Fruit fly (Drosophila melanogaster) whole organism, embryonic: ENCODE measurements around the gene Tlk.
A peak's percentile ranks its signal among the peaks of the same experiment; 100 is the strongest.

Source experiments
- ATbp ChIP-seq: fragments of 200-800 bp; sonication (Bioruptor generic); optimal IDR thresholded peaks from 2 replicates; lab custom pipeline; 2017; ENCODE audit warnings: missing biosample characterization, mild to moderate bottlenecking, missing genetic modification characterization, missing genetic modification reagents
- Ada2b ChIP-seq: fragments of 200-800 bp; sonication (Bioruptor generic); IDR thresholded peaks from 2 replicates; pipeline ENCODE4 v1.3.6; 2022; ENCODE audit warnings: missing biosample characterization, missing genetic modification characterization
- BEAF-32 ChIP-seq: fragments of 200-800 bp; sonication (Bioruptor generic); optimal IDR thresholded peaks from 3 replicates; lab custom pipeline; 2017; ENCODE audit warnings: missing biosample characterization, missing genetic modification characterization, mild to moderate bottlenecking, moderate library complexity, missing genetic modification reagents
- CG10147 ChIP-seq: fragments of 200-800 bp; sonication (Bioruptor generic); optimal IDR thresholded peaks from 2 replicates; lab custom pipeline; 2019; ENCODE audit warnings: missing biosample characterization, mild to moderate bottlenecking, missing genetic modification characterization, moderate library complexity
- CG10274 ChIP-seq: fragments of 200-800 bp; sonication (Bioruptor generic); optimal IDR thresholded peaks from 3 replicates; lab custom pipeline; 2017; ENCODE audit warnings: missing biosample characterization, mild to moderate bottlenecking, missing genetic modification characterization
- CG10366 ChIP-seq: fragments of 200-800 bp; sonication (Bioruptor generic); IDR thresholded peaks from 2 replicates; pipeline ENCODE4 v1.3.6; 2022; ENCODE audit warnings: missing biosample characterization, missing genetic modification characterization
- CG10543 ChIP-seq: fragments of 200-800 bp; sonication (Bioruptor generic); optimal IDR thresholded peaks from 3 replicates; lab custom pipeline; 2017; ENCODE audit warnings: missing biosample characterization, mild to moderate bottlenecking, missing genetic modification characterization, moderate library complexity
- CG10959 ChIP-seq: fragments of 200-800 bp; sonication (Bioruptor generic); IDR thresholded peaks from 2 replicates; pipeline ENCODE4 v1.3.6; 2022; ENCODE audit warnings: missing biosample characterization, missing genetic modification characterization
- CG13894 ChIP-seq: fragments of 200-800 bp; sonication (Bioruptor generic); optimal IDR thresholded peaks from 3 replicates; lab custom pipeline; 2018; ENCODE audit warnings: missing biosample characterization, mild to moderate bottlenecking, missing genetic modification characterization, moderate library complexity
- CG15601 ChIP-seq: fragments of 200-800 bp; sonication (Bioruptor generic); optimal IDR thresholded peaks from 3 replicates; lab custom pipeline; 2019; ENCODE audit warnings: missing biosample characterization, mild to moderate bottlenecking, missing genetic modification characterization, moderate library complexity
- CG18764 ChIP-seq: fragments of 200-800 bp; sonication (Bioruptor generic); optimal IDR thresholded peaks from 3 replicates; lab custom pipeline; 2016; ENCODE audit warnings: missing biosample characterization, missing genetic modification characterization
- CG31441 ChIP-seq: fragments of 200-800 bp; sonication (Bioruptor generic); IDR thresholded peaks from 2 replicates; pipeline ENCODE4 v1.3.6; 2022; ENCODE audit warnings: missing biosample characterization, missing genetic modification characterization
- CG4404 ChIP-seq: fragments of 200-800 bp; sonication (Bioruptor generic); IDR thresholded peaks from 2 replicates; pipeline ENCODE4 v1.3.6; 2022; ENCODE audit warnings: missing biosample characterization, missing genetic modification characterization
- CG4424 ChIP-seq: fragments of 200-800 bp; sonication (Bioruptor generic); optimal IDR thresholded peaks from 3 replicates; lab custom pipeline; 2016; ENCODE audit warnings: missing biosample characterization, missing genetic modification characterization
- CG6254 ChIP-seq: fragments of 200-800 bp; sonication (Bioruptor generic); optimal IDR thresholded peaks from 3 replicates; lab custom pipeline; 2017; ENCODE audit warnings: mild to moderate bottlenecking, missing biosample characterization, missing genetic modification reagents, missing genetic modification characterization
- CG7357 ChIP-seq: fragments of 200-800 bp; sonication (Bioruptor generic); IDR thresholded peaks from 3 replicates; pipeline ENCODE4 v1.3.6; 2022; ENCODE audit warnings: missing biosample characterization, missing genetic modification characterization
- CG7963 ChIP-seq: fragments of 200-800 bp; sonication (Bioruptor generic); IDR thresholded peaks from 3 replicates; pipeline ENCODE4 v1.3.6; 2022; ENCODE audit warnings: missing biosample characterization, missing genetic modification characterization; ENCODE audit not compliant: partially characterized antibody
- CG9817 ChIP-seq: fragments of 200-800 bp; sonication (Bioruptor generic); optimal IDR thresholded peaks from 2 replicates; lab custom pipeline; 2018; ENCODE audit warnings: missing biosample characterization, mild to moderate bottlenecking, missing genetic modification characterization, moderate library complexity
- D19A ChIP-seq: fragments of 200-800 bp; optimal IDR thresholded peaks from 3 replicates; lab custom pipeline; 2019; ENCODE audit warnings: missing biosample characterization, mild to moderate bottlenecking, missing genetic modification characterization, moderate library complexity
- Deaf1 ChIP-seq: fragments of 200-800 bp; optimal IDR thresholded peaks from 3 replicates; lab custom pipeline; 2019; ENCODE audit warnings: missing biosample characterization, mild to moderate bottlenecking, missing genetic modification characterization, moderate library complexity
- Ets97D ChIP-seq: fragments of 200-800 bp; sonication (Bioruptor generic); optimal IDR thresholded peaks from 3 replicates; lab custom pipeline; 2016; ENCODE audit warnings: missing biosample characterization, missing genetic modification characterization
- H15 ChIP-seq: fragments of 200-800 bp; sonication (Bioruptor generic); IDR thresholded peaks from 3 replicates; pipeline ENCODE4 v1.3.6; 2022; ENCODE audit warnings: missing biosample characterization, missing genetic modification characterization
- HLHmδ ChIP-seq: fragments of 200-800 bp; sonication (Bioruptor generic); optimal IDR thresholded peaks from 2 replicates; lab custom pipeline; 2018; ENCODE audit warnings: missing biosample characterization, mild to moderate bottlenecking, missing genetic modification characterization, moderate library complexity
- Hand ChIP-seq: fragments of 200-800 bp; sonication (Bioruptor generic); optimal IDR thresholded peaks from 2 replicates; lab custom pipeline; 2017; ENCODE audit warnings: mild to moderate bottlenecking, missing biosample characterization, missing genetic modification reagents, missing genetic modification characterization
- HmgZ ChIP-seq: fragments of 200-800 bp; sonication (Bioruptor generic); optimal IDR thresholded peaks from 2 replicates; lab custom pipeline; 2018; ENCODE audit warnings: missing biosample characterization, mild to moderate bottlenecking, missing genetic modification characterization
- Hmr ChIP-seq: fragments of 200-800 bp; sonication (Bioruptor generic); optimal IDR thresholded peaks from 3 replicates; lab custom pipeline; 2017; ENCODE audit warnings: mild to moderate bottlenecking, missing biosample characterization, missing genetic modification reagents, missing genetic modification characterization
- Lpt ChIP-seq: fragments of >200 bp; optimal IDR thresholded peaks from 2 replicates; lab custom pipeline; 2018; ENCODE audit warnings: missing biosample characterization, missing genetic modification characterization
- Mrtf ChIP-seq: fragments of 200-800 bp; sonication (Bioruptor generic); IDR thresholded peaks from 3 replicates; pipeline ENCODE4 v1.3.6; 2022; ENCODE audit warnings: missing biosample characterization, missing genetic modification characterization
- Poxn ChIP-seq: fragments of 200-800 bp; sonication (Bioruptor generic); IDR thresholded peaks from 2 replicates; pipeline ENCODE4 v1.3.6; 2022; ENCODE audit warnings: missing biosample characterization, missing genetic modification characterization
- Ravus ChIP-seq: fragments of 200-800 bp; sonication (Bioruptor generic); IDR thresholded peaks from 2 replicates; pipeline ENCODE4 v1.3.6; 2022; ENCODE audit warnings: missing biosample characterization, missing genetic modification characterization
- Rx ChIP-seq: fragments of 200-800 bp; sonication (Bioruptor generic); IDR thresholded peaks from 2 replicates; pipeline ENCODE4 v1.3.6; 2022; ENCODE audit warnings: missing biosample characterization, missing genetic modification characterization
- bbx ChIP-seq: fragments of 200-800 bp; sonication (Bioruptor generic); IDR thresholded peaks from 2 replicates; pipeline ENCODE4 v1.3.6; 2022; ENCODE audit warnings: missing biosample characterization, missing genetic modification characterization; ENCODE audit not compliant: partially characterized antibody
- chif ChIP-seq, 2 experiments: fragments of 200-800 bp; sonication (Bioruptor generic); optimal IDR thresholded peaks; 3 replicates each; lab custom pipeline; 2016; ENCODE audit warnings: missing biosample characterization in 2 of 2, missing genetic modification characterization in 2 of 2
- chn ChIP-seq: fragments of 200-800 bp; sonication (Bioruptor generic); optimal IDR thresholded peaks from 2 replicates; lab custom pipeline; 2016; ENCODE audit warnings: missing biosample characterization, missing genetic modification characterization
- dimm ChIP-seq: fragments of 200-800 bp; sonication (Bioruptor generic); IDR thresholded peaks from 2 replicates; pipeline ENCODE4 v1.3.6; 2022; ENCODE audit warnings: missing biosample characterization, missing genetic modification characterization
- disco-r ChIP-seq: fragments of 200-800 bp; sonication (Bioruptor generic); optimal IDR thresholded peaks from 2 replicates; lab custom pipeline; 2016; ENCODE audit warnings: missing biosample characterization, missing genetic modification characterization
- insv ChIP-seq, 2 experiments: fragments of 200-800 bp; sonication (Bioruptor generic); optimal IDR thresholded peaks; 3 replicates each; lab custom pipeline; 2016 to 2018; ENCODE audit warnings: missing biosample characterization in 2 of 2, missing genetic modification characterization in 2 of 2
- jing ChIP-seq: fragments of 200-800 bp; sonication (Bioruptor generic); optimal IDR thresholded peaks from 2 replicates; lab custom pipeline; 2018; ENCODE audit warnings: missing biosample characterization, mild to moderate bottlenecking, missing genetic modification characterization
- kni ChIP-seq: fragments of 200-800 bp; sonication (Bioruptor generic); optimal IDR thresholded peaks from 3 replicates; lab custom pipeline; 2017; ENCODE audit warnings: mild to moderate bottlenecking, missing biosample characterization, missing genetic modification reagents, missing genetic modification characterization
- nmo ChIP-seq: fragments of 200-800 bp; sonication (Bioruptor generic); optimal IDR thresholded peaks from 2 replicates; lab custom pipeline; 2018; ENCODE audit warnings: missing biosample characterization, mild to moderate bottlenecking, missing genetic modification characterization, moderate library complexity
- nom ChIP-seq: fragments of 200-800 bp; sonication (Bioruptor generic); optimal IDR thresholded peaks from 2 replicates; lab custom pipeline; 2017; ENCODE audit warnings: missing biosample characterization, missing genetic modification characterization, mild to moderate bottlenecking, moderate library complexity, missing genetic modification reagents
- pb ChIP-seq: fragments of 200-800 bp; sonication (Bioruptor generic); optimal IDR thresholded peaks from 3 replicates; lab custom pipeline; 2016; ENCODE audit warnings: missing biosample characterization, missing genetic modification characterization
- pho ChIP-seq: fragments of 200-800 bp; sonication (Bioruptor generic); optimal IDR thresholded peaks from 2 replicates; lab custom pipeline; 2016; ENCODE audit warnings: missing biosample characterization, missing genetic modification characterization
- rib ChIP-seq: fragments of 200-800 bp; sonication (Bioruptor generic); IDR thresholded peaks from 2 replicates; pipeline ENCODE4 v1.3.6; 2022; ENCODE audit warnings: missing biosample characterization, missing genetic modification characterization
- schlank ChIP-seq: fragments of 200-800 bp; sonication (Bioruptor generic); optimal IDR thresholded peaks from 2 replicates; lab custom pipeline; 2018; ENCODE audit warnings: missing biosample characterization, mild to moderate bottlenecking, missing genetic modification characterization
- sr ChIP-seq: fragments of 200-800 bp; sonication (Bioruptor generic); IDR thresholded peaks from 3 replicates; pipeline ENCODE4 v1.3.6; 2022; ENCODE audit warnings: missing biosample characterization, missing genetic modification characterization
- stwl ChIP-seq: fragments of 200-800 bp; sonication (Bioruptor generic); optimal IDR thresholded peaks from 3 replicates; lab custom pipeline; 2018; ENCODE audit warnings: missing biosample characterization, mild to moderate bottlenecking, missing genetic modification characterization, moderate library complexity
- usp ChIP-seq: fragments of >200 bp; optimal IDR thresholded peaks from 2 replicates; lab custom pipeline; 2017; ENCODE audit warnings: missing biosample characterization, missing genetic modification characterization
- wdn ChIP-seq: fragments of 200-800 bp; sonication (Bioruptor generic); IDR thresholded peaks from 2 replicates; pipeline ENCODE4 v1.3.6; 2022; ENCODE audit warnings: missing biosample characterization, missing genetic modification characterization
- wek ChIP-seq: fragments of 200-800 bp; sonication (Bioruptor generic); optimal IDR thresholded peaks from 3 replicates; lab custom pipeline; 2018; ENCODE audit warnings: missing biosample characterization, mild to moderate bottlenecking, missing genetic modification characterization, moderate library complexity
- zf30C ChIP-seq: fragments of 200-800 bp; sonication (Bioruptor generic); optimal IDR thresholded peaks from 3 replicates; lab custom pipeline; 2018; ENCODE audit warnings: missing biosample characterization, mild to moderate bottlenecking, missing genetic modification characterization

The Tlk gene

dm6 chrX:3774277-3774676, 54.5 kb downstream of the Tlk start (continued):
- peak; percentile 96 for TF ChIP-seq CG13894 (tag; lab: Kevin White, UChicago)
- peak; percentile 88 for TF ChIP-seq CG31441 (GFP tag; lab: Robert Waterston, UW)
- no peak for TF ChIP-seq Lpt (GFP tag; lab: Kevin White, UChicago)
- TF ChIP-seq stwl (tag; lab: Kevin White, UChicago) = no peak
- peak; percentile 69 for TF ChIP-seq Rx (GFP tag; lab: Robert Waterston, UW)
- TF ChIP-seq chn (GFP tag; lab: Kevin White, UChicago) = peak; percentile 68
- peak; percentile 91 for TF ChIP-seq wdn (GFP tag; lab: Robert Waterston, UW)
- TF ChIP-seq insv (GFP tag; optimal IDR thresholded peaks at IDR 0.05; lab: Kevin White, UChicago) = no peak
- TF ChIP-seq Hand (GFP tag; lab: Kevin White, UChicago) = peak; percentile 92
- TF ChIP-seq HmgZ = peak; percentile 95
- TF ChIP-seq D19A (tag; lab: Kevin White, UChicago) = peak; percentile 76
- TF ChIP-seq usp (GFP tag; lab: Kevin White, UChicago) = no peak
- TF ChIP-seq Hmr = peak; percentile 95
- peak; percentile 26 for TF ChIP-seq kni
- TF ChIP-seq CG10543 (GFP tag; lab: Kevin White, UChicago) = peak; percentile 92
- TF ChIP-seq disco-r (GFP tag; lab: Kevin White, UChicago) = peak; percentile 75
- no peak for TF ChIP-seq CG7963
- peak; percentile 71 to 81 for TF ChIP-seq chif (GFP tag; optimal IDR thresholded peaks at IDR 0.05; lab: Kevin White, UChicago)
- peak; percentile 77 for TF ChIP-seq CG10274 (GFP tag; lab: Kevin White, UChicago)
- no peak for TF ChIP-seq bbx (GFP tag; lab: Robert Waterston, UW)
- TF ChIP-seq pb (GFP tag; lab: Kevin White, UChicago) = peak; percentile 48
- TF ChIP-seq CG9817 (tag; lab: Kevin White, UChicago) = peak; percentile 94
- TF ChIP-seq pho (GFP tag; lab: Kevin White, UChicago) = peak; percentile 92
- peak; percentile 79 for TF ChIP-seq Deaf1 (tag; lab: Kevin White, UChicago)
- peak; percentile 93 for TF ChIP-seq CG10147 (GFP tag; lab: Kevin White, UChicago)
- TF ChIP-seq CG6254 (GFP tag; lab: Kevin White, UChicago) = peak; percentile 36
- TF ChIP-seq CG7357 = peak; percentile 82
- TF ChIP-seq H15 (GFP tag; lab: Robert Waterston, UW) = peak; percentile 87
- TF ChIP-seq Ravus = peak; percentile 83
- TF ChIP-seq wek (GFP tag; lab: Kevin White, UChicago) = peak; percentile 55
- TF ChIP-seq CG10959 (GFP tag; lab: Robert Waterston, UW) = peak; percentile 69
- peak; percentile 89 for TF ChIP-seq schlank (tag; lab: Kevin White, UChicago)
- TF ChIP-seq jing (GFP tag; lab: Kevin White, UChicago) = peak; percentile 43
- no peak for TF ChIP-seq HLHmδ
- peak; percentile 35 for TF ChIP-seq Ets97D (GFP tag; lab: Kevin White, UChicago)
- peak; percentile 73 for TF ChIP-seq nmo (GFP tag; lab: Kevin White, UChicago)
- peak; percentile 95 for TF ChIP-seq rib (GFP tag; lab: Robert Waterston, UW)
- TF ChIP-seq nom = peak; percentile 24
- no peak; the same call in 1 of the 2 replicates for TF ChIP-seq dimm (GFP tag; lab: Robert Waterston, UW)
- TF ChIP-seq CG18764 (GFP tag; lab: Kevin White, UChicago) = peak; percentile 72
- peak; percentile 89 for TF ChIP-seq Mrtf (GFP tag; lab: Robert Waterston, UW)
- peak; percentile 83 for TF ChIP-seq CG4404 (GFP tag; lab: Robert Waterston, UW)
- TF ChIP-seq CG15601 = no peak
- no peak for TF ChIP-seq BEAF-32 (GFP tag; lab: Kevin White, UChicago)
- TF ChIP-seq ATbp (GFP tag; lab: Kevin White, UChicago) = peak; percentile 73
- peak; percentile 81 for TF ChIP-seq Poxn (GFP tag; lab: Robert Waterston, UW)
- peak; percentile 40; the same call in 1 of the 3 replicates for TF ChIP-seq sr (GFP tag; lab: Robert Waterston, UW)
- TF ChIP-seq zf30C = no peak
- peak; percentile 81 for TF ChIP-seq CG4424 (GFP tag; lab: Kevin White, UChicago)
- peak; percentile 89 for TF ChIP-seq CG10366 (GFP tag; lab: Robert Waterston, UW)
- TF ChIP-seq Ada2b (GFP tag; lab: Robert Waterston, UW) = peak; percentile 93
